Worm (Caenorhabditis elegans): Measurements from ENCODE around the gene vps-60.

DNA sequence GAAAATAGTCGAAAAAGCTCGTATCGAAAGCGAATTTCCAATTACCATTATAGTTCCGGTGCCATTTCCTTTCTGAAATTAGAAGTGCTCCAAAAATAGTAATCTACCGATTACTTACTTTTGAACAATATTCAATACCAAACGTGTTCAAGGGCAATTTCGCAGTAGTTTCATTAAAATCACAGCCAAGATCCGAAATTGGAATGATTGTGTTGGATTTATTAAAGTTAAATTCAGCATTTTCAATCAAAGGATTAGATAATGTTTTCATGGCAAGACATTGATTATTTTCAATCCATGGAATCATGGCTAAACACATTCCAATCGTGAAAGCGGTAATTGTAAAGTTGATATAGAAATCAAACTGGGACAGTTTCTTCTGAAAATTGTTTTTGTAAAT lies 26.9 kb upstream of the vps-60 start:
- no peak for TF ChIP-seq blmp-1 (tag; optimal IDR thresholded peaks at IDR 0.05)
- TF ChIP-seq elt-3 (tag; optimal IDR thresholded peaks at IDR 0.05): no peak
- TF ChIP-seq nhr-47 (tag; optimal IDR thresholded peaks at IDR 0.05): no peak
- TF ChIP-seq efl-3 (GFP tag; optimal IDR thresholded peaks at IDR 0.05): no peak
- TF ChIP-seq nhr-237 (tag; optimal IDR thresholded peaks at IDR 0.05): no peak
- no peak for TF ChIP-seq ces-1 (GFP tag; optimal IDR thresholded peaks at IDR 0.05)
- TF ChIP-seq nhr-19 (GFP tag; conservative IDR thresholded peaks at IDR 0.05): no peak
- TF ChIP-seq fkh-10 (GFP tag; optimal IDR thresholded peaks at IDR 0.05): no peak
- no peak for TF ChIP-seq pqm-1 (tag; optimal IDR thresholded peaks at IDR 0.05)
- no peak for TF ChIP-seq unc-62 (GFP tag; optimal IDR thresholded peaks at IDR 0.05)
- TF ChIP-seq mdl-1 (tag; optimal IDR thresholded peaks at IDR 0.05): no peak
- no peak for TF ChIP-seq sptf-1 (tag; optimal IDR thresholded peaks at IDR 0.05)
- no peak for TF ChIP-seq snpc-4 (tag; optimal IDR thresholded peaks at IDR 0.05)

Data from whole organism, L1 larva.